Fruit fly (Drosophila melanogaster): ENCODE data around the gene CG5555.

dm6 chr3R:19228080-19228479 lies 47.7 kb upstream of the CG5555 start, which contains the start of gene CG11703:
- TF ChIP-seq pan (optimal IDR thresholded peaks at IDR 0.05) (no peak), pan (GFP tag; optimal IDR thresholded peaks at IDR 0.05 in 1 of 2, IDR thresholded peaks at IDR 0.05 in 1 of 2) (no peak), ap (GFP tag; IDR thresholded peaks at IDR 0.05) (no peak), ewg (GFP tag; optimal IDR thresholded peaks at IDR 0.05) (no peak), Deaf1 (tag; optimal IDR thresholded peaks at IDR 0.05) (no peak), CG14860 (GFP tag; IDR thresholded peaks at IDR 0.05; ENCODE audit: partially characterized antibody) (no peak)
